Worm (Caenorhabditis elegans) whole organism, L3 larva: Measurements from ENCODE around the gene prcc-1.

Experiments used
- R02D3.7 ChIP-seq: fragments of 150-350 bp; optimal IDR thresholded peaks from 2 replicates; lab custom pipeline; 2014; ENCODE audit warnings: missing biosample characterization, missing genetic modification characterization
- ZK546.5 ChIP-seq: sonication (generic microtip); optimal IDR thresholded peaks from 2 replicates; lab custom pipeline; 2017; ENCODE audit warnings: missing biosample characterization, missing genetic modification characterization
- aly-2 ChIP-seq: fragments of 150-350 bp; optimal IDR thresholded peaks from 2 replicates; lab custom pipeline; 2014; ENCODE audit warnings: missing biosample characterization, missing genetic modification characterization
- ceh-28 ChIP-seq: fragments of 150-350 bp; optimal IDR thresholded peaks from 2 replicates; lab custom pipeline; 2014; ENCODE audit warnings: missing biosample characterization, missing genetic modification reagents, missing genetic modification characterization
- ceh-9 ChIP-seq: sonication (generic microtip); optimal IDR thresholded peaks from 2 replicates; lab custom pipeline; 2018; ENCODE audit warnings: missing biosample characterization, missing genetic modification characterization
- egl-27 ChIP-seq: sonication (generic microtip); optimal IDR thresholded peaks from 4 replicates; lab custom pipeline; 2017; ENCODE audit warnings: missing biosample characterization, missing genetic modification reagents, missing genetic modification characterization
- egl-5 ChIP-seq: fragments of 150-350 bp; optimal IDR thresholded peaks from 2 replicates; lab custom pipeline; 2017; ENCODE audit warnings: missing biosample characterization, missing genetic modification reagents, missing genetic modification characterization, inconsistent platforms
- eor-1 ChIP-seq, 2 experiments: fragments of 150-350 bp; optimal IDR thresholded peaks; 2 replicates each; lab custom pipeline; 2014 to 2018; ENCODE audit warnings: missing biosample characterization in 2 of 2, missing genetic modification characterization in 2 of 2
- fkh-10 ChIP-seq: sonication (generic microtip); optimal IDR thresholded peaks from 2 replicates; lab custom pipeline; 2017; ENCODE audit warnings: missing biosample characterization, missing genetic modification reagents, missing genetic modification characterization
- fkh-2 ChIP-seq: fragments of 150-350 bp; optimal IDR thresholded peaks from 2 replicates; lab custom pipeline; 2014; ENCODE audit warnings: missing biosample characterization, missing genetic modification reagents, missing genetic modification characterization
- fos-1 ChIP-seq: fragments of 150-350 bp; optimal IDR thresholded peaks from 2 replicates; lab custom pipeline; 2014; ENCODE audit warnings: missing biosample characterization, missing genetic modification characterization
- jun-1 ChIP-seq: fragments of 150-350 bp; optimal IDR thresholded peaks from 2 replicates; lab custom pipeline; 2014; ENCODE audit warnings: missing biosample characterization, missing genetic modification reagents, missing genetic modification characterization
- lin-15B ChIP-seq: fragments of 150-350 bp; optimal IDR thresholded peaks from 2 replicates; lab custom pipeline; 2014; ENCODE audit warnings: missing biosample characterization, missing genetic modification characterization
- lin-39 ChIP-seq: fragments of 150-350 bp; optimal IDR thresholded peaks from 2 replicates; lab custom pipeline; 2018; ENCODE audit warnings: missing biosample characterization, missing genetic modification reagents, missing genetic modification characterization
- mdl-1 ChIP-seq: fragments of 150-350 bp; optimal IDR thresholded peaks from 2 replicates; lab custom pipeline; 2014; ENCODE audit warnings: missing biosample characterization, missing genetic modification characterization
- nfya-1 ChIP-seq: sonication (generic microtip); optimal IDR thresholded peaks from 2 replicates; lab custom pipeline; 2017; ENCODE audit warnings: missing genetic modification characterization, mild to moderate bottlenecking, missing compliant biosample characterization, antibody characterized with exemption, moderate library complexity; ENCODE audit not compliant: insufficient read depth
- nhr-11 ChIP-seq: fragments of 150-350 bp; optimal IDR thresholded peaks from 2 replicates; lab custom pipeline; 2014; ENCODE audit warnings: missing biosample characterization, missing genetic modification characterization
- nhr-12 ChIP-seq: fragments of 150-350 bp; optimal IDR thresholded peaks from 2 replicates; lab custom pipeline; 2014; ENCODE audit warnings: missing biosample characterization, missing genetic modification characterization
- nhr-237 ChIP-seq: fragments of 150-350 bp; optimal IDR thresholded peaks from 2 replicates; lab custom pipeline; 2014; ENCODE audit warnings: missing biosample characterization, missing genetic modification characterization
- nhr-28 ChIP-seq: fragments of 150-350 bp; optimal IDR thresholded peaks from 2 replicates; lab custom pipeline; 2014; ENCODE audit warnings: missing biosample characterization, missing genetic modification characterization
- nhr-77 ChIP-seq: fragments of 150-350 bp; optimal IDR thresholded peaks from 2 replicates; lab custom pipeline; 2014; ENCODE audit warnings: missing biosample characterization, missing genetic modification characterization
- pha-4 ChIP-seq: fragments of 150-350 bp; optimal IDR thresholded peaks from 2 replicates; lab custom pipeline; 2014; ENCODE audit warnings: missing biosample characterization, missing genetic modification reagents, missing genetic modification characterization
- pqm-1 ChIP-seq: fragments of 150-350 bp; optimal IDR thresholded peaks from 2 replicates; lab custom pipeline; 2017; ENCODE audit warnings: missing biosample characterization, missing genetic modification characterization, inconsistent platforms
- skn-1 ChIP-seq: fragments of 150-350 bp; optimal IDR thresholded peaks from 2 replicates; lab custom pipeline; 2014; ENCODE audit warnings: missing biosample characterization, missing genetic modification characterization
- tbx-2 ChIP-seq: sonication (generic microtip); optimal IDR thresholded peaks from 2 replicates; lab custom pipeline; 2016; ENCODE audit warnings: mild to moderate bottlenecking, missing genetic modification characterization, missing compliant biosample characterization
- unc-39 ChIP-seq: sonication (generic microtip); optimal IDR thresholded peaks from 4 replicates; lab custom pipeline; 2017; ENCODE audit warnings: missing biosample characterization, missing genetic modification characterization
- unc-62 ChIP-seq: fragments of 150-350 bp; sonication (generic microtip); optimal IDR thresholded peaks from 4 replicates; lab custom pipeline; 2014; ENCODE audit warnings: missing biosample characterization, missing genetic modification reagents, missing genetic modification characterization
- ztf-11 ChIP-seq: fragments of 150-350 bp; optimal IDR thresholded peaks from 2 replicates; lab custom pipeline; 2014; ENCODE audit warnings: missing biosample characterization, missing genetic modification characterization
- ztf-4 ChIP-seq: fragments of 150-350 bp; optimal IDR thresholded peaks from 2 replicates; lab custom pipeline; 2014; ENCODE audit warnings: missing biosample characterization, missing genetic modification characterization

The prcc-1 gene

DNA sequence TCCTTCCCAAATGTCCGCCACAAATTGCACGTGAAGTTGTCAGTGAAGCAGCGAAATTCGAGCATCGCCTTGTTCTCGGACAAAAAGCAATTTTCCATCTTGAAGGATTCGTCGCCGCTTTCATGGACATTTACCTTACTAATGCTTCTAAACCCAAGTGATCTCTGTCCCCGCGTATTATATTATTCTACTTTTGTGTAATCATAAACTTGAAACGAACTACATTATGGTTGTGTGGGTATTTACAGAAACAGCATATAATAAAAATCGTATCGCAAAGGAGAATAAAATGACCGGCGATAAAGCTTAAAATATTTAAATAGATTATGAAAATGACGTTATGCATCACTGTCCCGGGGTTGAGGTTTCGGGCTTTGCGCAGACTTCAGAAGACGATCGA is 3.2 kb upstream of the prcc-1 start:
- TF ChIP-seq mdl-1 (tag; lab: Kevin White, UChicago), result no peak
- no peak for TF ChIP-seq nhr-11
- TF ChIP-seq ztf-11 (tag; lab: Kevin White, UChicago), result no peak
- TF ChIP-seq R02D3.7 (tag; lab: Kevin White, UChicago), result no peak
- TF ChIP-seq ceh-28 (tag; lab: Kevin White, UChicago), result no peak
- no peak for TF ChIP-seq ZK546.5 (tag; lab: Kevin White, UChicago)
- no peak for TF ChIP-seq nfya-1
- no peak for TF ChIP-seq lin-15B (tag; lab: Kevin White, UChicago)
- TF ChIP-seq aly-2 (tag; lab: Kevin White, UChicago), result peak; percentile 30

DNA sequence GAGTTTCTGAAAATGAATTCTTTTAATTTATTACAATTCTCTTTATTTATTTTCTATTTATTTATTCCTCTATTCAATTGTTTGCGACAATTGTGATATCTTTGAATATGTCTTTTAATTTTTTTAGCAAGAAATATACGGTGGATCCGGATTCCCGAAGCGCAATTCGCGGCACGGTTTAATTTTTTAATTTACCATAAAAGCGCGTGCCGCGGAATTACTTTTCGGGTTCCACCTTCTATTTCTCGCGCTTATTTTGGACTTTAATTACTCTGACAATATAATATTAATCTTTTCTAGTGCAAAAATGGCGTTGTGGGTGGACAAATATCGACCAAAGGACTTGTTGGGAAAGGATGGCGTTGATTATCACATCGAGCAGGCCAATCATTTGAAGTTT is 1.9 kb upstream of the prcc-1 start, which contains the start of gene rfc-3:
rfc-3 (plus strand) TSS at position 301 of the 400 bp plus-strand sequence.
- TF ChIP-seq fos-1 (tag; lab: Kevin White, UChicago), result no peak

DNA sequence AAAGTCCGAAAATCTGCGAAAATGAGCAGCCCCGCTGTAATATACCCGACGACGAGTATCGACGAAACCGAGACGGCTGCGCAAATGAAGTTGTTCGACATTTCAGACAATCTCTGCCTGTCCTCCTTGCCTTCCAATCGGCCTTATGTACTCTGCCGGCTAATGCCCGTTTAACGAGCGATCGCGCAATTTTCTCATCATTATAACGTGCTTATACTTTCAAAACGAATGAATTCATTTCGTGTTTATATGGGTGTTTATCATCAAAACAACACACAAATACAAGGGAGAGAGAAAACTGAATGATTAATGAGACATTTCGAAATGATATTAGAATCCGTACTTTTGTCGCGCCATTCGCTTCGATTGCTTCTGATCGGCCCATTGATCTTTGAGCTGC is 2.6 kb downstream of the prcc-1 start, which contains the start of gene col-132:
col-132 (minus strand) TSS at position 101 of the 400 bp plus-strand sequence.
- no peak for TF ChIP-seq aly-2 (tag; lab: Kevin White, UChicago)
- TF ChIP-seq nhr-237, result no peak
- no peak for TF ChIP-seq skn-1 (tag; lab: Kevin White, UChicago)
- no peak for TF ChIP-seq eor-1 (tag; optimal IDR thresholded peaks at IDR 0.05; lab: Kevin White, UChicago)
- TF ChIP-seq nhr-11, result no peak
- TF ChIP-seq nhr-77 (tag; lab: Kevin White, UChicago), result no peak
- no peak for TF ChIP-seq ceh-28 (tag; lab: Kevin White, UChicago)
- no peak for TF ChIP-seq jun-1 (tag; lab: Kevin White, UChicago)
- TF ChIP-seq egl-27 (tag; lab: Kevin White, UChicago), result no peak
- no peak for TF ChIP-seq nhr-28 (tag; lab: Kevin White, UChicago)
- TF ChIP-seq unc-62 (GFP tag; lab: Kevin White, UChicago), result no peak
- no peak for TF ChIP-seq ztf-4 (tag; lab: Kevin White, UChicago)
- TF ChIP-seq pqm-1 (tag; lab: Kevin White, UChicago), result no peak
- TF ChIP-seq lin-39 (tag; lab: Kevin White, UChicago), result no peak
- no peak for TF ChIP-seq unc-39

DNA sequence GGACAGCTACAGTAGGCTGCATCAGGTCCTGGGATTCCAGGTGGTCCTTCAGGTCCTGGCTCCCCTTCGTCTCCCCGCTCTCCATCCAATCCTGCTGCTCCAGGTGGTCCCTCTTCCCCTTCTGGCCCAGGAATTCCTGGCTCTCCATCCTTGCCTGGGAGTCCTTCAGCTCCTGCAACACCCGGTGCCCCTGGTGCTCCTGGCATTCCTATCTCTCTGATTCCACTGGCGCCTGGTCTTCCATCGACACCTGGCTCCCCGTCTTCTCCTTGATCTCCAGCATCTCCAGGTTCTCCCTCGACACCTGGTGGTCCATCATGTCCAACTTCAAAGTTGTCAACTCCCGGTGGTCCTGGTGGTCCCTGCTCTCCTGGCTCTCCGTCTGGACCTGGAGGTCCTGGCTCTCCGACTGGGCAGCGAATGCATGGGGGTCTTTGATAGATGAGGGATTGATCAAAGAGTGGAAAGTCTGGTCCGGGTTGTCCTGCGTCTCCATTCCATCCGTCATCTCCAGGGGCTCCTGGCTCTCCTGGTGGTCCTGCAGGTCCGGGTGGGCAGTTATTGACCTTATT is 3.8 kb downstream of the prcc-1 start:
- no peak for TF ChIP-seq tbx-2 (tag; lab: Kevin White, UChicago)
- no peak for TF ChIP-seq ceh-9 (tag; lab: Kevin White, UChicago)
- TF ChIP-seq ztf-11 (tag; lab: Kevin White, UChicago), result no peak
- TF ChIP-seq nhr-12, result no peak
- TF ChIP-seq ceh-28 (tag; lab: Kevin White, UChicago), result no peak
- TF ChIP-seq skn-1 (tag; lab: Kevin White, UChicago), result no peak
- TF ChIP-seq, all 47 proteins: peak for 0

DNA sequence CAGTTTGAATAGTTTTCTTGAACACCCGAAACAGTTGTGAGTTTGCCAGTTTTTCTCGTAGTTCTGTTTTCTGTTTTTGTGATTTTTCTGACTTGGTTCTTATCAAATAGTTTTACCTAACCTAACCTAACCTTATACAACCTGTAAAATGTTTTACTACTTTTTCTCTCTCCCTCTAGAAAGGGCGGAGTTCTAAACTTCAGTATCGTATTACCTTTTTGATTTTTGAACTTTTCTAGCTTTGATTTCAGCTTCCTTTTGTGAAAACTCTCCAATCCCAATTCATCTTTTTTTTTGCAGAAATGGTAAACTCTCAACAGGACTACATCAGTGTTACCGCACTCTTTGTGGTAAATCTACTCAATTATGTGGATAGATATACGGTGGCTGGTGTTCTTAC is 6.9 kb downstream of the prcc-1 start, which contains the start of gene spin-2:
spin-2 (plus strand) TSS at position 301 of the 400 bp plus-strand sequence.
- no peak for TF ChIP-seq fkh-10 (GFP tag; lab: Kevin White, UChicago)
- TF ChIP-seq pqm-1 (tag; lab: Kevin White, UChicago), result no peak
- TF ChIP-seq egl-5 (tag; lab: Kevin White, UChicago), result no peak
- TF ChIP-seq egl-27 (tag; lab: Kevin White, UChicago), result no peak
- no peak for TF ChIP-seq fkh-2

DNA sequence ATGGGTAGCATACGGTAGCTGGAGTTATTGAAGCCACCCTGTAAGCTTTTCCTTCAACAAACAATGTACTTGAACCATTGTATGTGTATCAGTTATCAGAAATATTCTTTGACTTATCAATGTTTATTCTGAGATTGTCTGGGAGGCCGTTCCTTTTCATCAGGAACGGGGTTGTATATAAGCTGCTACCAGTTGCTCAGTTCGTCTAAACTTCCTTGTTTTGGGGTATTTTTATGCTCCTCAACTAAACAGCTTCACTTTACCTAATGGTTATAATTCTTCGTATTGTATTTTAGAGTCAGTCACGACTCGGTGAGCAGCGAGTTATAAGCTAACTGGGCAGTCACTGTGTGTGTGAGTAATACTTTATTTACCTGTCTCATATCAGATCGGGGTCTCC is 7.9 kb downstream of the prcc-1 start:
- no peak for TF ChIP-seq ceh-28 (tag; lab: Kevin White, UChicago)
- TF ChIP-seq pha-4 (tag; lab: Kevin White, UChicago), result peak; percentile 17
